Fruit fly (Drosophila melanogaster): ENCODE measurements around the gene fd3F.

dm6 chrX:3825069-3825468 lies 23.0 kb downstream of the fd3F start:
- TF ChIP-seq Abd-B (GFP tag; optimal IDR thresholded peaks at IDR 0.05) (no peak), foxo (GFP tag; optimal IDR thresholded peaks at IDR 0.05) (no peak)

All from whole organism, wandering third instar larva.